Worm (Caenorhabditis elegans): Measurements from ENCODE around the gene W05H7.1.
A peak's percentile ranks its signal among the peaks of the same experiment; 100 is the strongest.

DNA sequence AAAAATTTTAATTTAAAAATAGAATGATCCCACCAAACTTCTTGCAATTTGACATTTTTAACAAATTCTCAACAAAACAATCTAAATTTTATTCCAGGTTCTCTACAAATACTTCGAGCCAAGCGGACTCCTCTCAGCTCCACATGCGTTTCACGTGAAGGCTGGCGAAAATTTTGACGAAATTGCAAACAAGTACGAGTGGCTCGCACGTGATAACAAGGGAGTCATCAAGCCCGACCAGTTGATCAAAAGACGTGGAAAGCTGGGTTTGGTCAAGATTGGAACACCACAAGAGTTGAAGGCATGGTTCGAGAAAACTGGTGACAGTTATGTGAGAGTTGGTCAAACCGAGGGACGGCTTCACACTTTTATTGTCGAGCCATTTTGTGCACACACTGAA is 29.1 kb downstream of the W05H7.1 start:
- TF ChIP-seq lsy-2 (tag; optimal IDR thresholded peaks at IDR 0.05), result no peak
- TF ChIP-seq fos-1 (tag; optimal IDR thresholded peaks at IDR 0.05), result no peak
- no peak for TF ChIP-seq unc-62 (GFP tag; optimal IDR thresholded peaks at IDR 0.05)
- no peak for TF ChIP-seq egl-27 (tag; optimal IDR thresholded peaks at IDR 0.05)
- TF ChIP-seq hpl-2 (GFP tag; optimal IDR thresholded peaks at IDR 0.05), result no peak
- peak; percentile 3 for TF ChIP-seq elt-2 (tag; optimal IDR thresholded peaks at IDR 0.05)
- TF ChIP-seq xbp-1 (tag; optimal IDR thresholded peaks at IDR 0.05), result no peak

Data from whole organism, L1 larva.